ENCODE assay signal across 2 worm cellular contexts in genomic region chrX:5572638-5573037, ce11.
TF ChIP-seq lines count a peak whose summit lies in the region.

No protein-coding gene starts in this region.

TF ChIP-seq in whole organism, L4 larva, 104 proteins besides CTCF, POLR2A, EP300 and RAD21:
- no peak for TF ChIP-seq ZK546.5 (tag; optimal IDR thresholded peaks at IDR 0.05; lab: Kevin White, UChicago)
- no peak for TF ChIP-seq duxl-1 (tag; optimal IDR thresholded peaks at IDR 0.05; lab: Kevin White, UChicago; ENCODE audit: poor library complexity)
- TF ChIP-seq Y48G9A.11 (GFP tag; IDR thresholded peaks at IDR 0.05; lab: Robert Waterston, UW) = 0 out of 2 replicates have a peak, but pooled peaks have one; percentile 7
- TF ChIP-seq F37D6.2 (tag; optimal IDR thresholded peaks at IDR 0.05; lab: Kevin White, UChicago) = no peak
- no peak for TF ChIP-seq ceh-20 (GFP tag; IDR thresholded peaks at IDR 0.05; lab: Robert Waterston, UW)
- no peak for TF ChIP-seq lin-29 (GFP tag; IDR thresholded peaks at IDR 0.05; lab: Robert Waterston, UW)
- TF ChIP-seq pha-4 (GFP tag; IDR thresholded peaks at IDR 0.05; lab: Robert Waterston, UW) = no peak
- TF ChIP-seq pha-4 (tag; optimal IDR thresholded peaks at IDR 0.05; lab: Kevin White, UChicago) = no peak
- no peak for TF ChIP-seq F10B5.3 (tag; optimal IDR thresholded peaks at IDR 0.05; lab: Kevin White, UChicago)
- TF ChIP-seq mxl-3 (GFP tag; optimal IDR thresholded peaks at IDR 0.05; lab: Kevin White, UChicago) = no peak
- no peak for TF ChIP-seq nhr-77 (tag; optimal IDR thresholded peaks at IDR 0.05; lab: Kevin White, UChicago)
- TF ChIP-seq daf-8 (GFP tag; IDR thresholded peaks at IDR 0.05; lab: Robert Waterston, UW) = no peak
- no peak for TF ChIP-seq gei-8 (GFP tag; optimal IDR thresholded peaks at IDR 0.05; lab: Kevin White, UChicago)
- peak; percentile 66 for TF ChIP-seq set-16 (GFP tag; IDR thresholded peaks at IDR 0.05; lab: Robert Waterston, UW)
- TF ChIP-seq Y5F2A.4 (GFP tag; optimal IDR thresholded peaks at IDR 0.05; lab: Kevin White, UChicago) = no peak
- no peak for TF ChIP-seq mdl-1 (tag; optimal IDR thresholded peaks at IDR 0.05; lab: Kevin White, UChicago)
- TF ChIP-seq rbr-2 (tag; optimal IDR thresholded peaks at IDR 0.05; lab: Kevin White, UChicago) = no peak
- TF ChIP-seq skn-1 (tag; optimal IDR thresholded peaks at IDR 0.05; lab: Kevin White, UChicago) = no peak
- no peak for TF ChIP-seq ces-1 (GFP tag; optimal IDR thresholded peaks at IDR 0.05; lab: Kevin White, UChicago)

TF ChIP-seq in whole organism, young adult, 124 proteins besides CTCF, POLR2A, EP300 and RAD21:
- TF ChIP-seq zfh-2 (GFP tag; conservative IDR thresholded peaks at IDR 0.05; lab: Robert Waterston, UW) (peak; percentile 65), nhr-27 (tag; optimal IDR thresholded peaks at IDR 0.05; lab: Kevin White, UChicago) (no peak)
